Worm (Caenorhabditis elegans) whole organism, L2 larva: ENCODE measurements around the gene mdt-15.

Source experiments
- skn-1 ChIP-seq: sonication (generic microtip); optimal IDR thresholded peaks from 2 replicates; lab custom pipeline; 2017; ENCODE audit warnings: missing biosample characterization, missing genetic modification characterization
- unc-62 ChIP-seq: fragments of 150-350 bp; optimal IDR thresholded peaks from 2 replicates; lab custom pipeline; 2014; ENCODE audit warnings: missing biosample characterization, missing genetic modification reagents, missing genetic modification characterization
- zag-1 ChIP-seq: fragments of 150-350 bp; optimal IDR thresholded peaks from 2 replicates; lab custom pipeline; 2014; ENCODE audit warnings: missing biosample characterization, missing genetic modification characterization

DNA sequence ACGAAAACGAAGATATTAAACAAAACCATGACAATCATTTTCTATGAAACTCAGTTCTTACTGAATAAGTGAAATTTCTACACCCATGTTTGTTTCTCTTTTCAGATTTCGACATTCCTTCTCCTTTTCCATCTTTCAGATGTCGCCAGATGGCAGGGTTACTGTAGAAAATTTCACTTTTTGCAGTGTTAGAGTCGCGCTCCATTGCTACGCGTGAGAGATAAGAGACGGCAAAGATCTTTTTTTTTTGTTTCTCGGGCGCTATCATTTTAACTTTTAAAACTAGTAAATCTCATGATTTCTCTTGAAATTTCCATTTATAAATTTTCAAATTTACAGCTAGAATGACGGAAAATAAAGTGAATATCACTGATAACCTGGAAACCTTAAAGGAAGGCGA is 44.7 kb upstream of the mdt-15 start, which contains the start of the genes mig-21 and F01F1.2:
- TF ChIP-seq unc-62 (GFP tag; lab: Kevin White, UChicago) (no peak), skn-1 (tag; lab: Kevin White, UChicago) (no peak), zag-1 (tag; lab: Kevin White, UChicago) (no peak)
